Fruit fly (Drosophila melanogaster): Measurements from ENCODE around the gene CG14323.

The CG14323 gene

dm6 chr3R:17656923-17657322, 35.0 kb upstream of the CG14323 start:
- TF ChIP-seq CG3032 (tag; optimal IDR thresholded peaks at IDR 0.05), result no peak
- TF ChIP-seq CG6163 (GFP tag; IDR thresholded peaks at IDR 0.05), result no peak
- no peak for TF ChIP-seq CG4318 (GFP tag; optimal IDR thresholded peaks at IDR 0.05)
- TF ChIP-seq Sox15 (GFP tag; optimal IDR thresholded peaks at IDR 0.05), result no peak
- TF ChIP-seq Ets21C (GFP tag; optimal IDR thresholded peaks at IDR 0.05), result no peak
- TF ChIP-seq fkh (GFP tag; optimal IDR thresholded peaks at IDR 0.05), result no peak
- TF ChIP-seq Lpt (GFP tag; optimal IDR thresholded peaks at IDR 0.05), result no peak
- no peak for TF ChIP-seq CG11294 (GFP tag; IDR thresholded peaks at IDR 0.05)
- no peak for TF ChIP-seq CG9139 (GFP tag; optimal IDR thresholded peaks at IDR 0.05)
- TF ChIP-seq Gug (GFP tag; IDR thresholded peaks at IDR 0.05), result no peak
- TF ChIP-seq CG10631 (GFP tag; optimal IDR thresholded peaks at IDR 0.05), result no peak
- no peak for TF ChIP-seq Blimp-1 (GFP tag; optimal IDR thresholded peaks at IDR 0.05)
- no peak for TF ChIP-seq CG31627 (GFP tag; optimal IDR thresholded peaks at IDR 0.05)
- TF ChIP-seq CG6276 (GFP tag; optimal IDR thresholded peaks at IDR 0.05), result no peak

- no peak for TF ChIP-seq Sox14 (GFP tag; optimal IDR thresholded peaks at IDR 0.05)
- no peak for TF ChIP-seq CG1621 (tag; optimal IDR thresholded peaks at IDR 0.05)
- peak; percentile 10 for TF ChIP-seq achi (GFP tag; optimal IDR thresholded peaks at IDR 0.05)
- TF ChIP-seq CG34406 (GFP tag; optimal IDR thresholded peaks at IDR 0.05), result peak; percentile 10
Observed at dm6 chr3R:17655040-17655439, 33.1 kb upstream of the CG14323 start.

dm6 chr3R:17653879-17654278, 32.0 kb upstream of the CG14323 start:
- TF ChIP-seq Eip75B (GFP tag; optimal IDR thresholded peaks at IDR 0.05), result no peak
- no peak for TF ChIP-seq achi (GFP tag; optimal IDR thresholded peaks at IDR 0.05)

- TF ChIP-seq CG3032 (tag; optimal IDR thresholded peaks at IDR 0.05) (peak; percentile 1), eg (GFP tag; IDR thresholded peaks at IDR 0.05) (no peak)
Observed at dm6 chr3R:17647444-17647843, 25.5 kb upstream of the CG14323 start, which contains the start of gene CG14322. CG14322 (plus strand) TSS chr3R:17647679.

- TF ChIP-seq dsx (GFP tag; optimal IDR thresholded peaks at IDR 0.05; ENCODE audit: poor library complexity, severe bottlenecking) (peak; percentile 84), CG6792 (GFP tag; optimal IDR thresholded peaks at IDR 0.05) (peak; percentile 2), Met (GFP tag; optimal IDR thresholded peaks at IDR 0.05) (peak; percentile 14), Eip78C (GFP tag) (peak; percentile 67), fkh (GFP tag; optimal IDR thresholded peaks at IDR 0.05) (peak; percentile 33), Sox15 (GFP tag; optimal IDR thresholded peaks at IDR 0.05) (no peak), fd85E (GFP tag; optimal IDR thresholded peaks at IDR 0.05) (no peak), CG8632 (GFP tag; optimal IDR thresholded peaks at IDR 0.05) (no peak), Sox102F (GFP tag; optimal IDR thresholded peaks at IDR 0.05) (peak; percentile 34), esn (GFP tag; optimal IDR thresholded peaks at IDR 0.05) (peak; percentile 21)
Observed at dm6 chr3R:17646102-17647050, 24.5 kb upstream of the CG14323 start.

DNA sequence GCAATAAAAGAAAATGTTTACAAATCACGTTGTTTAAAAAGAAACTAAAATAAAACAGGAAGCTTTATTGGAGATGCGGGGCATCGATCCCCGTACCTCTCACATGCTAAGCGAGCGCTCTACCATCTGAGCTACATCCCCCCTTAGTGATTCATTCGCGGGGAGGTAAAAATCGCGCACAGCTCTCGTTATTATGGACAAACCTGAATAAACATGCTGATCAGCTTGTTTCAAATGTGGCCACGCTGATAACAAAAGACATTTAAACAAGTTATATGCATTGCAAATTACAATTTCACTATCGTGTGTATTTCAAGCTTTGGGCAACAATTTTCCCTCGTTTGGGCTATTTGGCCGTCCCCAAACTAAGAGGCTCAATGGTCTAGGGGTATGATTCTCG, 23.3 kb upstream of the CG14323 start:
- no peak for TF ChIP-seq topi (GFP tag; optimal IDR thresholded peaks at IDR 0.05)
- no peak for TF ChIP-seq Ets21C (GFP tag; optimal IDR thresholded peaks at IDR 0.05)
- no peak for TF ChIP-seq CG7368 (GFP tag; optimal IDR thresholded peaks at IDR 0.05)
- TF ChIP-seq Sox14 (GFP tag; optimal IDR thresholded peaks at IDR 0.05), result no peak
- TF ChIP-seq spab (GFP tag; optimal IDR thresholded peaks at IDR 0.05), result no peak
- no peak for TF ChIP-seq Sox102F (GFP tag; optimal IDR thresholded peaks at IDR 0.05)
- TF ChIP-seq Eip93F (GFP tag; optimal IDR thresholded peaks at IDR 0.05), result no peak
- no peak for TF ChIP-seq Smox (GFP tag; optimal IDR thresholded peaks at IDR 0.05)
- TF ChIP-seq CG3032 (tag; optimal IDR thresholded peaks at IDR 0.05), result no peak
- TF ChIP-seq CG11762 (GFP tag; optimal IDR thresholded peaks at IDR 0.05; ENCODE audit: insufficient read depth), result no peak
- TF ChIP-seq svp (GFP tag), result no peak
- no peak for TF ChIP-seq net (GFP tag; optimal IDR thresholded peaks at IDR 0.05)
- no peak for TF ChIP-seq Eip78C (GFP tag)
- no peak for TF ChIP-seq Blimp-1 (GFP tag; optimal IDR thresholded peaks at IDR 0.05)
- no peak for TF ChIP-seq CG16779 (tag; optimal IDR thresholded peaks at IDR 0.05)
- no peak for TF ChIP-seq CG8119 (GFP tag; IDR thresholded peaks at IDR 0.05)

Measured in whole organism, prepupa.